Fruit fly (Drosophila melanogaster) whole organism, embryonic: ENCODE results near the gene Gale.
A peak's percentile ranks its signal among the peaks of the same experiment; 100 is the strongest.

ENCODE experiments used
- Ada2b ChIP-seq: fragments of 200-800 bp; sonication (Bioruptor generic); IDR thresholded peaks from 2 replicates; pipeline ENCODE4 v1.3.6; 2022; ENCODE audit warnings: missing biosample characterization, missing genetic modification characterization
- Adf1 ChIP-seq: fragments of 200-800 bp; sonication (Bioruptor generic); IDR thresholded peaks from 2 replicates; pipeline ENCODE4 v1.3.6; 2022; ENCODE audit warnings: missing biosample characterization, missing genetic modification characterization
- BtbVII ChIP-seq: fragments of 200-800 bp; sonication (Bioruptor generic); optimal IDR thresholded peaks from 3 replicates; lab custom pipeline; 2017; ENCODE audit warnings: missing biosample characterization, mild to moderate bottlenecking, missing genetic modification characterization
- CG10267 ChIP-seq: fragments of 200-800 bp; sonication (Bioruptor generic); optimal IDR thresholded peaks from 2 replicates; lab custom pipeline; 2018; ENCODE audit warnings: missing biosample characterization, mild to moderate bottlenecking, missing genetic modification characterization, moderate library complexity
- CG10543 ChIP-seq: fragments of 200-800 bp; sonication (Bioruptor generic); optimal IDR thresholded peaks from 3 replicates; lab custom pipeline; 2017; ENCODE audit warnings: missing biosample characterization, mild to moderate bottlenecking, missing genetic modification characterization, moderate library complexity
- CG12219 ChIP-seq: fragments of 200-800 bp; sonication (Bioruptor generic); optimal IDR thresholded peaks from 3 replicates; lab custom pipeline; 2018; ENCODE audit warnings: missing biosample characterization, mild to moderate bottlenecking, missing genetic modification characterization
- CG14860 ChIP-seq: fragments of 200-800 bp; sonication (Bioruptor generic); IDR thresholded peaks from 3 replicates; pipeline ENCODE4 v1.3.6; 2022; ENCODE audit warnings: missing biosample characterization, missing genetic modification characterization; ENCODE audit not compliant: partially characterized antibody
- CG15514 ChIP-seq: fragments of 200-800 bp; sonication (Bioruptor generic); optimal IDR thresholded peaks from 3 replicates; lab custom pipeline; 2017; ENCODE audit warnings: missing biosample characterization, missing genetic modification characterization, mild to moderate bottlenecking, moderate library complexity, missing genetic modification reagents
- CG1647 ChIP-seq: fragments of 200-800 bp; sonication (Bioruptor generic); optimal IDR thresholded peaks from 3 replicates; lab custom pipeline; 2016; ENCODE audit warnings: missing biosample characterization, missing genetic modification characterization
- CG17359 ChIP-seq: fragments of 200-800 bp; sonication (Bioruptor generic); optimal IDR thresholded peaks from 3 replicates; lab custom pipeline; 2018; ENCODE audit warnings: missing biosample characterization, mild to moderate bottlenecking, missing genetic modification characterization, moderate library complexity
- CG17612 ChIP-seq: fragments of 200-800 bp; sonication (Bioruptor generic); IDR thresholded peaks from 2 replicates; pipeline ENCODE4 v1.3.6; 2022; ENCODE audit warnings: missing biosample characterization, missing genetic modification characterization
- CG30431 ChIP-seq: fragments of 200-800 bp; sonication (Bioruptor generic); optimal IDR thresholded peaks from 2 replicates; lab custom pipeline; 2017; ENCODE audit warnings: missing biosample characterization, missing genetic modification characterization
- CG31441 ChIP-seq: fragments of 200-800 bp; sonication (Bioruptor generic); IDR thresholded peaks from 2 replicates; pipeline ENCODE4 v1.3.6; 2022; ENCODE audit warnings: missing biosample characterization, missing genetic modification characterization
- CG3163 ChIP-seq: fragments of 200-800 bp; sonication (Bioruptor generic); optimal IDR thresholded peaks from 3 replicates; lab custom pipeline; 2016; ENCODE audit warnings: missing biosample characterization, missing genetic modification characterization
- CG32532 ChIP-seq: fragments of 200-800 bp; sonication (Bioruptor generic); IDR thresholded peaks from 2 replicates; pipeline ENCODE4 v1.3.6; 2022; ENCODE audit warnings: missing biosample characterization, missing genetic modification characterization
- CG34224 ChIP-seq: fragments of 200-800 bp; sonication (Bioruptor generic); IDR thresholded peaks from 3 replicates; pipeline ENCODE4 v1.3.6; 2022; ENCODE audit warnings: missing biosample characterization, missing genetic modification characterization; ENCODE audit not compliant: partially characterized antibody
- CG34422 ChIP-seq: fragments of 200-800 bp; sonication (Bioruptor generic); IDR thresholded peaks from 3 replicates; pipeline ENCODE4 v1.3.6; 2022; ENCODE audit warnings: missing biosample characterization, missing genetic modification characterization
- CG6654 ChIP-seq: fragments of 200-800 bp; sonication (Bioruptor generic); optimal IDR thresholded peaks from 2 replicates; lab custom pipeline; 2017; ENCODE audit warnings: missing biosample characterization, mild to moderate bottlenecking, missing genetic modification characterization
- CTCF ChIP-seq: fragments of 200-800 bp; sonication (Bioruptor generic); optimal IDR thresholded peaks from 2 replicates; lab custom pipeline; 2017; ENCODE audit warnings: missing biosample characterization, mild to moderate bottlenecking, missing genetic modification characterization, moderate library complexity
- Camta ChIP-seq: fragments of 200-800 bp; sonication (Bioruptor generic); optimal IDR thresholded peaks from 2 replicates; lab custom pipeline; 2016; ENCODE audit warnings: missing biosample characterization, missing genetic modification characterization
- D19B ChIP-seq: fragments of 200-800 bp; sonication (Bioruptor generic); optimal IDR thresholded peaks from 2 replicates; lab custom pipeline; 2017; ENCODE audit warnings: missing biosample characterization, mild to moderate bottlenecking, missing genetic modification characterization
- Elba2 ChIP-seq: fragments of 200-800 bp; sonication (Bioruptor generic); optimal IDR thresholded peaks from 3 replicates; lab custom pipeline; 2016; ENCODE audit warnings: missing biosample characterization, missing genetic modification characterization
- Hr78 ChIP-seq, 2 experiments: fragments of 200-800 bp in 1 of 2; fragments of >200 bp in 1 of 2; sonication (Bioruptor generic) in 1 of 2; optimal IDR thresholded peaks; 2 replicates each; lab custom pipeline; 2017 to 2019; ENCODE audit warnings: missing biosample characterization in 2 of 2, missing genetic modification characterization in 2 of 2, mild to moderate bottlenecking in 1 of 2, moderate library complexity in 1 of 2
- MESR4 ChIP-seq: fragments of 200-800 bp; sonication (Bioruptor generic); optimal IDR thresholded peaks from 2 replicates; lab custom pipeline; 2018; ENCODE audit warnings: missing biosample characterization, mild to moderate bottlenecking, missing genetic modification characterization, moderate library complexity
- Meics ChIP-seq: fragments of 200-800 bp; sonication (Bioruptor generic); optimal IDR thresholded peaks from 2 replicates; lab custom pipeline; 2017; ENCODE audit warnings: missing biosample characterization, mild to moderate bottlenecking, missing genetic modification characterization
- Nf-YA ChIP-seq: fragments of 200-800 bp; sonication (Bioruptor generic); IDR thresholded peaks from 2 replicates; pipeline ENCODE4 v1.3.6; 2022; ENCODE audit warnings: missing biosample characterization, missing genetic modification characterization
- Nf-YC ChIP-seq: fragments of 200-800 bp; optimal IDR thresholded peaks from 3 replicates; lab custom pipeline; 2019; ENCODE audit warnings: missing biosample characterization, mild to moderate bottlenecking, missing genetic modification characterization, moderate library complexity
- NfI ChIP-seq: fragments of 200-800 bp; sonication (Bioruptor generic); optimal IDR thresholded peaks from 3 replicates; lab custom pipeline; 2018; ENCODE audit warnings: missing biosample characterization, mild to moderate bottlenecking, missing genetic modification characterization, moderate library complexity
- Opbp ChIP-seq: fragments of 200-800 bp; sonication (Bioruptor generic); IDR thresholded peaks from 3 replicates; pipeline ENCODE4 v1.3.6; 2022; ENCODE audit warnings: missing biosample characterization, missing genetic modification characterization; ENCODE audit not compliant: partially characterized antibody
- Pdp1 ChIP-seq, 2 experiments: fragments of 200-800 bp; sonication (Bioruptor generic); optimal IDR thresholded peaks; 3 replicates each; lab custom pipeline; 2016; ENCODE audit warnings: missing biosample characterization in 2 of 2, missing genetic modification characterization in 2 of 2, mild to moderate bottlenecking in 1 of 2, moderate library complexity in 1 of 2
- bbx ChIP-seq: fragments of 200-800 bp; sonication (Bioruptor generic); IDR thresholded peaks from 2 replicates; pipeline ENCODE4 v1.3.6; 2022; ENCODE audit warnings: missing biosample characterization, missing genetic modification characterization; ENCODE audit not compliant: partially characterized antibody
- chm ChIP-seq: fragments of 200-800 bp; sonication (Bioruptor generic); IDR thresholded peaks from 2 replicates; pipeline ENCODE4 v1.3.6; 2022; ENCODE audit warnings: missing biosample characterization, missing genetic modification characterization
- ci ChIP-seq: fragments of 200-800 bp; sonication (Bioruptor generic); IDR thresholded peaks from 3 replicates; pipeline ENCODE4 v1.3.6; 2022; ENCODE audit warnings: missing biosample characterization, missing genetic modification characterization
- disco-r ChIP-seq: fragments of 200-800 bp; sonication (Bioruptor generic); optimal IDR thresholded peaks from 2 replicates; lab custom pipeline; 2016; ENCODE audit warnings: missing biosample characterization, missing genetic modification characterization
- dpn ChIP-seq, 2 experiments: fragments of 200-800 bp; sonication (Bioruptor generic); optimal IDR thresholded peaks; 3 replicates each; lab custom pipeline; 2016; ENCODE audit warnings: missing biosample characterization in 2 of 2, missing genetic modification characterization in 2 of 2
- dysf ChIP-seq: fragments of 200-800 bp; sonication (Bioruptor generic); IDR thresholded peaks from 3 replicates; pipeline ENCODE4 v1.3.6; 2022; ENCODE audit warnings: missing biosample characterization, missing genetic modification characterization
- ems ChIP-seq: fragments of 200-800 bp; sonication (Bioruptor generic); optimal IDR thresholded peaks from 3 replicates; lab custom pipeline; 2016; ENCODE audit warnings: missing biosample characterization, missing genetic modification characterization
- fd64A ChIP-seq: fragments of 200-800 bp; sonication (Bioruptor generic); optimal IDR thresholded peaks from 3 replicates; lab custom pipeline; 2018; ENCODE audit warnings: missing biosample characterization, mild to moderate bottlenecking, missing genetic modification characterization
- grau ChIP-seq: fragments of 200-800 bp; optimal IDR thresholded peaks from 3 replicates; lab custom pipeline; 2019; ENCODE audit warnings: missing biosample characterization, mild to moderate bottlenecking, missing genetic modification characterization, moderate library complexity
- hb ChIP-seq: fragments of 200-800 bp; sonication (Bioruptor generic); IDR thresholded peaks from 3 replicates; pipeline ENCODE4 v1.3.6; 2022; ENCODE audit warnings: missing biosample characterization, missing genetic modification characterization; ENCODE audit not compliant: partially characterized antibody
- phol ChIP-seq: fragments of 200-800 bp; sonication (Bioruptor generic); optimal IDR thresholded peaks from 3 replicates; lab custom pipeline; 2018; ENCODE audit warnings: missing biosample characterization, mild to moderate bottlenecking, missing genetic modification characterization, moderate library complexity
- pros ChIP-seq: fragments of 200-800 bp; sonication (Bioruptor generic); optimal IDR thresholded peaks from 3 replicates; lab custom pipeline; 2019; ENCODE audit warnings: missing biosample characterization, mild to moderate bottlenecking, missing genetic modification characterization, moderate library complexity
- pzg ChIP-seq: fragments of 200-800 bp; sonication (Bioruptor generic); optimal IDR thresholded peaks from 3 replicates; lab custom pipeline; 2018; ENCODE audit warnings: missing biosample characterization, mild to moderate bottlenecking, missing genetic modification characterization, moderate library complexity
- stwl ChIP-seq: fragments of 200-800 bp; sonication (Bioruptor generic); optimal IDR thresholded peaks from 3 replicates; lab custom pipeline; 2018; ENCODE audit warnings: missing biosample characterization, mild to moderate bottlenecking, missing genetic modification characterization, moderate library complexity
- tgo ChIP-seq: fragments of 200-800 bp; sonication (Bioruptor generic); IDR thresholded peaks from 3 replicates; pipeline ENCODE4 v1.3.6; 2022; ENCODE audit warnings: missing biosample characterization, missing genetic modification characterization
- unpg ChIP-seq: fragments of 200-800 bp; sonication (Bioruptor generic); optimal IDR thresholded peaks from 3 replicates; lab custom pipeline; 2018; ENCODE audit warnings: missing biosample characterization, mild to moderate bottlenecking, missing genetic modification characterization, moderate library complexity
- wdn ChIP-seq: fragments of 200-800 bp; sonication (Bioruptor generic); IDR thresholded peaks from 2 replicates; pipeline ENCODE4 v1.3.6; 2022; ENCODE audit warnings: missing biosample characterization, missing genetic modification characterization
- z ChIP-seq: fragments of 200-800 bp; sonication (Bioruptor generic); IDR thresholded peaks from 3 replicates; pipeline ENCODE4 v1.3.6; 2022; ENCODE audit warnings: missing biosample characterization, missing genetic modification characterization

Gene Gale

DNA sequence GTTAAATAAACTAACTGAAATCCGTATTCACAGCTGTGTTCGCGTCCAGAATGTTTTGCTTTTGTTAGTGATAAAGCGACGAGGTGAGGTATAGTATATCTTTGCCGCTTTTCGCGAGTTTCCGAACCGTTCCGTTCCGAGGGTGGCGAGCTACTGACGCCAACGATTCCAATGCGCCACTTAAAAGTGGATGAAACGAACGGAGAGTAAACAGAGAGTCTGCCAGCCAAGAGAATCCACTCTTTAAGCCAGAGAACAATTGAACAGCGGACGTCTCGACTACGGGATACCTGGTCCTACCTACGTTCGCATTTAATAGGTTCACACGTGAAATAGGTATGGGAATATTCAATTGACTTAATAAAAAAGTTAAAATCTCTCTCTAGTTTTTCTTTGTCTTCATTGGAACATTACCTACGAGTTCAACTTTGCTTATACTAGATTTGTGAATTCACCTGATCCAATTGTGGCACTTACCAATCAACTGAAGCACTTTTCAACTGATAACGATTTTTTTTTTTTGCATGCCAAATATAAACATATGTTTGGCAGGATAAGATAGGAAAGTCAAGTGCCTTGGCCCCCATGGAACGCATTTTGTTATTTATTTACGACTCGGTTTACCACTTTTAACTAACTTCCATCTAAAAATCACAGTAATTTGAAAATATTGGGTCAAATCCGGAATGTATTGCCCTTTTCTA, 44.4 kb upstream of the Gale start, which contains the start of gene CG13893 (continued):
- TF ChIP-seq z (GFP tag; lab: Robert Waterston, UW) (0 out of 3 replicates have a peak, but pooled peaks have one; percentile 6), CG15514 (GFP tag; lab: Kevin White, UChicago) (peak; percentile 43), Hr78 (GFP tag; optimal IDR thresholded peaks at IDR 0.05; lab: Kevin White, UChicago) (no peak), dpn (GFP tag; optimal IDR thresholded peaks at IDR 0.05; lab: Kevin White, UChicago) (peak in 1 of 2 experiments; percentile 41), pros (GFP tag; lab: Kevin White, UChicago) (peak; percentile 55), Nf-YC (tag; lab: Kevin White, UChicago) (peak; percentile 37), Meics (GFP tag; lab: Kevin White, UChicago) (peak; percentile 32), CG10267 (no peak), CG14860 (GFP tag; lab: Robert Waterston, UW) (no peak), Opbp (peak; percentile 25; the same call in 1 of the 3 replicates), CG17612 (GFP tag; lab: Robert Waterston, UW) (0 out of 2 replicates have a peak, but pooled peaks have one; percentile 34), CTCF (GFP tag; lab: Kevin White, UChicago) (peak; percentile 39), Camta (GFP tag; lab: Kevin White, UChicago) (no peak), CG6654 (GFP tag; lab: Kevin White, UChicago) (no peak), CG30431 (GFP tag; lab: Kevin White, UChicago) (no peak), phol (tag; lab: Kevin White, UChicago) (no peak), CG12219 (GFP tag; lab: Kevin White, UChicago) (no peak), CG17359 (tag; lab: Kevin White, UChicago) (peak; percentile 18), Nf-YA (GFP tag; lab: Robert Waterston, UW) (peak; percentile 32; the same call in 1 of the 2 replicates), Adf1 (peak; percentile 69), CG34422 (GFP tag; lab: Robert Waterston, UW) (peak; percentile 77; the same call in 1 of the 3 replicates), tgo (GFP tag; lab: Robert Waterston, UW) (peak; percentile 34; the same call in 2 of the 3 replicates), CG3163 (GFP tag; lab: Kevin White, UChicago) (peak; percentile 91), bbx (GFP tag; lab: Robert Waterston, UW) (peak; percentile 40; the same call in 1 of the 2 replicates), stwl (no peak), Ada2b (GFP tag; lab: Robert Waterston, UW) (no peak), CG34224 (GFP tag; lab: Robert Waterston, UW) (peak; percentile 55; the same call in 2 of the 3 replicates), dysf (GFP tag; lab: Robert Waterston, UW) (peak; percentile 24; the same call in 1 of the 3 replicates), ci (peak; percentile 70; the same call in 2 of the 3 replicates), Pdp1 (GFP tag; optimal IDR thresholded peaks at IDR 0.05; lab: Kevin White, UChicago) (peak in 1 of 2 experiments; percentile 16), chm (peak; percentile 84), disco-r (GFP tag; lab: Kevin White, UChicago) (no peak), D19B (GFP tag; lab: Kevin White, UChicago) (peak; percentile 99), CG32532 (GFP tag; lab: Robert Waterston, UW) (peak; percentile 64), MESR4 (GFP tag; lab: Kevin White, UChicago) (peak; percentile 17), BtbVII (peak; percentile 32), CG10543 (peak; percentile 83), fd64A (GFP tag; lab: Kevin White, UChicago) (peak; percentile 53), Elba2 (GFP tag; lab: Kevin White, UChicago) (no peak), pzg (peak; percentile 15), wdn (peak; percentile 42; the same call in 1 of the 2 replicates), unpg (GFP tag; lab: Kevin White, UChicago) (no peak), NfI (GFP tag; lab: Kevin White, UChicago) (peak; percentile 20), CG1647 (GFP tag; lab: Kevin White, UChicago) (peak; percentile 51), hb (GFP tag; lab: Robert Waterston, UW) (no peak), ems (no peak), grau (peak; percentile 14), CG31441 (GFP tag; lab: Robert Waterston, UW) (no peak)
